Fruit fly (Drosophila melanogaster) whole organism: ENCODE results near the gene CG42272.

Source experiments
- CG8478 ChIP-seq: fragments of >200 bp; optimal IDR thresholded peaks from 2 replicates; lab custom pipeline; 2018; ENCODE audit warnings: inconsistent platforms
- Dll ChIP-seq: fragments of >200 bp; optimal IDR thresholded peaks from 2 replicates; lab custom pipeline; 2017
- EcR ChIP-seq, 2 experiments: fragments of >200 bp; optimal IDR thresholded peaks; 2 replicates each; lab custom pipeline; 2017; ENCODE audit warnings: missing biosample characterization in 2 of 2, missing genetic modification characterization in 2 of 2, missing genetic modification reagents in 2 of 2
- pan ChIP-seq: fragments of >200 bp; optimal IDR thresholded peaks from 2 replicates; lab custom pipeline; 2017
- psq ChIP-seq: fragments of >200 bp; optimal IDR thresholded peaks from 2 replicates; lab custom pipeline; 2017
- usp ChIP-seq: fragments of >200 bp; optimal IDR thresholded peaks from 2 replicates; lab custom pipeline; 2017; ENCODE audit warnings: missing biosample characterization, missing genetic modification characterization, mixed read lengths

Gene CG42272

DNA sequence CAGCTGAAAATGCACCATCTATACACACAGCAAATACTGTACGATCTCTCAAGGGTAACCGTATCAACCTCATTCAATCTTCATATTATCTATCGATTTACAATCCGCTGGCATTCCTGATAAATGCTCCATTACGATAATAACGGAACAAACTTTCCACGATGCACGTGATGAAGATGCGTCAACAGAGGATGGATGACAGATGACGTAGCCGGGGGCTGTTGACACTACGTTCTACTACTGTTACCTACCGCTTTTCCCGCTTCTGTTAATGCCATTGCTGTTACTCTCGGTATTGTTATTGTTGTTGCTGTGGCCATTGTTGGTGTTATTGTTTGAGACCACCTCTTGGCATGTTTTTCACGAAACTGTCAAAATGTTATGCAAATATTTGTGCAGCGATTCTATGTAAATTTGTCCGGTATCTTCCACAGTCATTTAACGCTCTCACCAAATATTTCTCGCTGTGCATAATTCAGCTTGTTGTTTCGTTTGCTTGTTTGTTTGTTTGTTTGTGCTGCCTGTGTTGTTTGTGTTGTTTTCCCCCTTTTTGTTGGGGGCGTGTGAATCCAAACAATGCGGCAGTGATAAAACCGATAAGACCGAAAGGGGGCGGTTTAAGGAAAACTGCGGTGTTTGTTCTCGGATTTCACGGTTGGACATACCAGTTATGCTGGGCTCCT is 21.1 kb downstream of the CG42272 start:
- TF ChIP-seq Dll (lab: Kevin White, UChicago): no peak
- no peak for TF ChIP-seq EcR (GFP tag; optimal IDR thresholded peaks at IDR 0.05; lab: Kevin White, UChicago)
- no peak for TF ChIP-seq psq (lab: Kevin White, UChicago)
- no peak for TF ChIP-seq usp
- TF ChIP-seq CG8478 (lab: Kevin White, UChicago): no peak
- no peak for TF ChIP-seq pan

DNA sequence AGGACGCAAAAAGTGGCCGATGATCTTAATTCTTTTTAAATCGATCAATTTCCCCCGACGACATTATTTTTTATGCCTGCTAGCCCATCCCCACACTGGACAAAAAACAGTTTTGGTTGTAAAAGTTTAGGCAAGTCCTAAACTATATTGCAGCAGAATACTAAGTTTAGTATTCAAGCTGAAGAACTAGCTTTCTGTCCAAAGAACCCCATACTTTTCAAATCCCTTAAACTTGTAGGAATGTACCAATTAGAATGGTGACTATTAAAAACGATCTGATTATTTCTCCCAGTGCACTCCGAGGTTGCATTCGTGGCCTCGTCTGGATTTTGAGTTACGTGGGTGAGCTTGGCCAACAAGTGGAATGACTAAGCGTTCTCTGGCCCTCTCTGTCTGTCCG is 22.6 kb downstream of the CG42272 start:
- TF ChIP-seq pan (no peak), Dll (lab: Kevin White, UChicago) (no peak), CG8478 (lab: Kevin White, UChicago) (no peak), EcR (GFP tag; optimal IDR thresholded peaks at IDR 0.05; lab: Kevin White, UChicago) (no peak), psq (lab: Kevin White, UChicago) (no peak), usp (no peak)

DNA sequence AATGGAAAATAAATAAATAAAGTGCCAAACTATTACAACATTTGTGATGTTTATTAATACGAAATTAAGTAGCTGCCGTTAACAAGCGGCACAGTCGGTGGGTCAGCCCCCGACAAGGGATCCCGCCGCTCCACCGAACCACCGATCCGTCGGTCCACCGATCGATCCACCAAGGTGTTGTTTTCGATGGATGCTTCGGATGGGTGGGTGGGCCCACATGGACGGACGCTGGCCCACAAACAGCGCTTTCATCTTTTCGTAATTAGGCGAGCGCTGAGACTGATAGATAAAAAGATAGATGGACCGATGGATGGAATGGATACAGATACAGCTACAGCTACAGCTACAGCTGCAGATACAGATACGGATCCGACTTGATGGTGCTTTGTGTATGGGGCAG is 25.4 kb downstream of the CG42272 start:
- no peak for TF ChIP-seq CG8478 (lab: Kevin White, UChicago)
- no peak for TF ChIP-seq Dll (lab: Kevin White, UChicago)

DNA sequence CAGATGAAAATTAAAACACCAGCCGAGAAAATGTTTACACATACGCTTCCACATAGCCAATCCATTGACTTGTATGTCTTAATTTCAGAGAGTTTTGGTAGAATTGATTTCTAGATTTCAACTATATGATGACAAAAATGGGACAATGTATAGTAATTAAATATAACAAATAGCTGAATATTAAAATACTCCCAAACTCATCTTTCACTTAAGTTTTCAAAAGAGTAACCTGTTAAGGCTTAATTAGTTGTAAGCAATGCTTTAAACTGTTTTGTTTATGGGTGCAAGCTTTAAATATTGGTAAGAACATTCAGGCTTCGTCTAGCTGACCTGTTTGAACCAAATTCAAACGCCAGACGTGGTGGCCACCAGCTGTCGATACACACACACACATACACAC is 25.9 kb downstream of the CG42272 start:
- TF ChIP-seq CG8478 (lab: Kevin White, UChicago) (no peak), pan (no peak), Dll (lab: Kevin White, UChicago) (no peak), usp (no peak), psq (lab: Kevin White, UChicago) (no peak), EcR (GFP tag; optimal IDR thresholded peaks at IDR 0.05; lab: Kevin White, UChicago) (no peak)

DNA sequence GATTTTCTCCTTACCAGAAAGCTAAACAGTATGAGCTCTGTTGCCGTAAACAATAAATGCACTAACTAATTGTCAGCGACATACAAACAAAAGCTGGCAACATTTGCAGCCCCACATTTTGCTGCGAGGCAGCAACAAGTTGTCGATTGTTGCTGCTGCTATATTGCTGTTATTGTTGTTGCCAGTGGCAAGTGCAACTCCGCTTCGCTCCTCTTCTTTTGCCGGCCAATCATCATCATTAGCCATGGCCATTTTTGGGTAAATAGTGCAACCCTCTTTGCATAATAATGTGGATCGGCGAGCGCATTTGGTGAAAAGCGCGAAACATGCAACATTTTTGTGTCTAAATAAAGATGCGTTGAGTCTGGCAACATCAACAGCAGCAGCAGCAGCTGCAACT is 27.8 kb downstream of the CG42272 start:
- no peak for TF ChIP-seq EcR (GFP tag; optimal IDR thresholded peaks at IDR 0.05; lab: Kevin White, UChicago)
- TF ChIP-seq pan: no peak
- TF ChIP-seq CG8478 (lab: Kevin White, UChicago): no peak
- no peak for TF ChIP-seq Dll (lab: Kevin White, UChicago)
- TF ChIP-seq psq (lab: Kevin White, UChicago): no peak
- no peak for TF ChIP-seq usp

DNA sequence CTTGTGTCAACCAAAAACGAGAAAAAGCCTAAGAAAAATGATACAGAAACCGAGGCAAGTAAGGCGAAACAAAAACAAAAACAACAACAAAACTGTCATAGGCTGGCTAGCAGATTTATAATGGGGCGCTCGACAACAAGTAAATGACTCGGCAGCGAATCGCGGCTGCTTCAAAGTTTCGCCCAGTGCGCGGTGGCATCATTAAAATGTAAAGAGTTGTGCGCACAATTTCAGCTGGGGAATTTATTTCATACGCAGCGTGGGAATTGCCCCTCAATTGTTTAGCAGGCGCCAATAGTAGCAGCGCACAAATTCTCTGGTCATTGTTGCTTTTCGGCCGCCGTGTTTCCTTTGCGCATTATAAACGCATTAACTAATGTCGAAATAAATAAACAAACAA is 29.1 kb downstream of the CG42272 start:
- TF ChIP-seq usp (no peak), Dll (lab: Kevin White, UChicago) (no peak), pan (no peak), CG8478 (lab: Kevin White, UChicago) (no peak), psq (lab: Kevin White, UChicago) (no peak), EcR (GFP tag; optimal IDR thresholded peaks at IDR 0.05; lab: Kevin White, UChicago) (no peak)

DNA sequence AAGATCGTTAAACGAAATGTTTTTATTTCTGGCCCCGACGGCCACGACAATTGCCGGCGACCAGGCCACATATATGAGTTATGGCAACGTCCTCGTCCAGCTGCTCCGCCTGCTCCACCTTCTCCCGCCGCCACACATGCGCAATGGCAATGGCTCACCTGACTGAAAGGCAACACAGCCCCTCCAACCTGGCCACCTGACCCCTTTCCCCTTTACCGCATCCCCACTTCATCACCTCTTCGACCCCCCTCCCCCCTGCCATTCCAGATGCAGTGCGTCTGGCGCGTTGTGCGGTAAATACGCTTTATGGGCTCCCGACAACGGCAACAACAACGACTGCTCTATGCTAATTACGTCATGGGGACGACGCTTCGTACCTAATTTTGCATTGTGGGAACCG is 30.9 kb downstream of the CG42272 start:
- no peak for TF ChIP-seq pan
- TF ChIP-seq CG8478 (lab: Kevin White, UChicago): no peak
- TF ChIP-seq usp: no peak
- no peak for TF ChIP-seq Dll (lab: Kevin White, UChicago)
- no peak for TF ChIP-seq EcR (GFP tag; optimal IDR thresholded peaks at IDR 0.05; lab: Kevin White, UChicago)
- TF ChIP-seq psq (lab: Kevin White, UChicago): no peak

DNA sequence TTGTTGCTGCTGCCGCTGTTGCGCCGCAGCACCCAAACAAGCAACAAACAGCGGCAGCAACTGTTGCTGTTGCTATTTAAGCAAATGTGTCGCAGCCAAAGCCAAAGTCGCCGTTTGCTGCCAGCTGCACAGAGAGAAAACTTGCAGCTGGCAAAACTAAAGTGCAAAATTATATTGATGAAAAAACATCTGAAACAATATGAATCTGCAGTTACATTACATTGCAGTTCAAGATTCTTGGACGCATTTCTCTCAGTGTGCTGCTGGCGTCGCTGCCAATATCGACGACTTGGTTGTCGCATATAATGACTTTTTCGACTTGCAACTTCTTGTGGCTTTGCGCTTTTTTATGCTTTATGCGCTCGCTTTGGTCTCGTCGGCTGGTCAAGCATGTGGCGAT is 31.4 kb downstream of the CG42272 start:
- no peak for TF ChIP-seq pan
- no peak for TF ChIP-seq usp
- no peak for TF ChIP-seq CG8478 (lab: Kevin White, UChicago)
- TF ChIP-seq psq (lab: Kevin White, UChicago): no peak
- TF ChIP-seq Dll (lab: Kevin White, UChicago): no peak
- TF ChIP-seq EcR (GFP tag; optimal IDR thresholded peaks at IDR 0.05; lab: Kevin White, UChicago): no peak

DNA sequence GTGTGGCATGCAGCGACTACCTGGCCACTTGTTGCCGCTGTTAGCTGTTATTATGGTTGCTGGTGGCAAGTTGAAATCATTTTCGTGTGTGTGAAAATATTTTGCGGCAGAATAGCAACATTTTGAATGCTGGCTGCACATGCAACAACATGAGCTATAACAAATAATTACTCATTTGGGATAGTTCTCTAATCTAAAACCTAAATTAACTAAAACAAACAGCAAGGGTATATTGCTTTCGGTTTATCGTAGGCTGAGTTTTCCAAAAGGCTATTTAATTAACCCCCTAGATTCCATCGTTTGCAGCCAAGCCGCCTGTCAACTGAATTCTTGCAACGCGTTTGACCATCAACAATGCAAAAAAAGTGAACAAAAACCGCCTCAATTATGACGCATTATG is 32.0 kb downstream of the CG42272 start:
- no peak for TF ChIP-seq psq (lab: Kevin White, UChicago)
- TF ChIP-seq usp: no peak

DNA sequence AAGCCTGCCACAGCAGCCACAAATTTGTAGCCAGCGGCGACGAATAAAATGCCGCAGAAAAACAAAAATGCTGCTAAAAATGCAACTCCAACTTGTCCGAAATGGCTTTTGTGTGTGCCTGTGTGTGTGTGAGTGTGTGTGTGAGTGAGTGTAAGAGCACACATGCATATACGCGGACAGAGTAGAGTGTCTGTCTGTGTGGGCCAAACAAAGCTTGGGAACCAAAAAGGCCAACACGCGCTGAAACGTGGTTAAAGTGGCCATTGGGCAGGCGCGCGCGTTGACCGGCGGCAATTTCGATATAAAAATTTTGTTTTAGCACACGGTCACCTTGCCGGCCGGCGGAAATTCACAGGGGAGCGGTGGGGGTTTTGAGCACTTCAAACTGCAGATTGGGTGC is 32.6 kb downstream of the CG42272 start:
- TF ChIP-seq psq (lab: Kevin White, UChicago) (no peak), CG8478 (lab: Kevin White, UChicago) (no peak), pan (no peak), usp (no peak), Dll (lab: Kevin White, UChicago) (no peak), EcR (GFP tag; optimal IDR thresholded peaks at IDR 0.05; lab: Kevin White, UChicago) (no peak)

DNA sequence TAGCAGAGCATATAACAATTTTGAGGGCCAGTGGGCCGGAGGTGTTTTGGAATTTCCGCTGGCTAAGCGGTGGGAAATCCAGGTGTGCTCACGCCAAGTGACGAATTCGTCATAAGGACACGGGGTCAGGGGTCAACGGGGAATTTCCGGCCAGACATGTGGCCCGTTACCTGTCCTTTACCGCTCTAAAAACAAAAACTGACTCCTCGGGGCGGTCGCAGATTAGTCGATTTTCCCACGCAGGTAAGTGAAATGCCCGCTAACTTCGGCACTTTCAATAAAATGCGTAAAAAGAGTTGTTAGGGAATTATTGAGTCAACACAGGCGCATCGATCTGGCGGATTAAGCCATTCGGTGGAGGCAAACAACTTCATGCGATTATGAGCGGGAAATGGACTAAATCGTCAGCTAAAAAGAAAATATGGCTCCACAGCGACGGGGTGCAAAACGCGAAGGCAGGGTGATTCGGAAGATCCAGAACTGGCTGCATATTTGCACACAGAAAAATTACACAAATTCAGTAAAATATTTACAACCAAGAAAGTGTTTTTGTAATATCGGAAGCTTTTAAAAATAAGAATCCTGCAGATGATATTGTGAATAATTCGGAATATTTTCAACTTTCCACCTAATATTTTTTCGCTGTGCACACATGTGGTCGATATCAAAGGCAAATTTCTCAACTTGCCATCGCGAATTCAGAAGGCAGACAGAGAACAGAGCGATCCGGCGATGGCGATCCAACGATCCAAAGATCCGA is 33.2 kb downstream of the CG42272 start:
- TF ChIP-seq psq (lab: Kevin White, UChicago) (no peak), CG8478 (lab: Kevin White, UChicago) (no peak), Dll (lab: Kevin White, UChicago) (no peak), usp (no peak), pan (no peak), EcR (GFP tag; optimal IDR thresholded peaks at IDR 0.05; lab: Kevin White, UChicago) (no peak)

DNA sequence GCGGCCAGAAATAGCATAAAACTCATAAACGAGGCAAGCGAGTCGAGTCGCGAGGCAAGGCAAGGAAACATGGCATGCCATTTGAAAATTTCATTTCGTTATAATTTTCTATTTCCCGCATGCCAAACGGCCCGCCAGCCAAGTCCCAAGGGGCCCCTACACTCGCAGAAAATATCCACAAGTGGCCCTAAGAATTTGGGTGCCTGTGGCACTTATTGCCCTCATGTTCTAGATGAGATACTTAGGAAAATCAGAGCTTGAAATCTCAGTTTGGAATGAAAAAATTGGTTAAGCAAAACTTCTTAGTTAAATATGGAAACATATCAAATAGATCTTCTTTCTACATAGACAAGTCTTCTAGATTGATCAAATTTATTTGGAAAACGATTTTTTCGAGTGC is 35.5 kb downstream of the CG42272 start:
- TF ChIP-seq Dll (lab: Kevin White, UChicago) (no peak), CG8478 (lab: Kevin White, UChicago) (no peak), EcR (GFP tag; optimal IDR thresholded peaks at IDR 0.05; lab: Kevin White, UChicago) (no peak), pan (no peak), usp (no peak), psq (lab: Kevin White, UChicago) (no peak)
